Fruit fly (Drosophila melanogaster) whole organism, prepupa: Measurements from ENCODE around the gene Atox1.
A peak's percentile ranks its signal among the peaks of the same experiment; 100 is the strongest.

ENCODE experiments used
- CG10669 ChIP-seq: fragments of 200-800 bp; sonication (Bioruptor generic); optimal IDR thresholded peaks from 3 replicates; lab custom pipeline; 2018; ENCODE audit warnings: missing biosample characterization, mild to moderate bottlenecking, missing genetic modification characterization, moderate library complexity
- CG11294 ChIP-seq: fragments of 200-800 bp; sonication (Bioruptor generic); IDR thresholded peaks from 2 replicates; pipeline ENCODE4 v1.3.6; 2022; ENCODE audit warnings: missing biosample characterization, missing genetic modification characterization
- CG11762 ChIP-seq: fragments of 200-800 bp; sonication (Bioruptor generic); optimal IDR thresholded peaks from 3 replicates; lab custom pipeline; 2016; ENCODE audit warnings: missing biosample characterization, missing genetic modification characterization; ENCODE audit not compliant: insufficient read depth
- CG15336 ChIP-seq: fragments of 200-800 bp; sonication (Bioruptor generic); IDR thresholded peaks from 2 replicates; pipeline ENCODE4 v1.3.6; 2022; ENCODE audit warnings: missing biosample characterization, missing genetic modification characterization
- CG1621 ChIP-seq: fragments of 200-800 bp; sonication (Bioruptor generic); optimal IDR thresholded peaks from 3 replicates; lab custom pipeline; 2018; ENCODE audit warnings: missing biosample characterization, mild to moderate bottlenecking, missing genetic modification characterization
- CG16779 ChIP-seq: fragments of 200-800 bp; sonication (Bioruptor generic); optimal IDR thresholded peaks from 3 replicates; lab custom pipeline; 2017; ENCODE audit warnings: missing biosample characterization, mild to moderate bottlenecking, missing genetic modification characterization
- CG32006 ChIP-seq: fragments of 200-800 bp; sonication (Bioruptor generic); optimal IDR thresholded peaks from 3 replicates; lab custom pipeline; 2017; ENCODE audit warnings: missing biosample characterization, mild to moderate bottlenecking, missing genetic modification characterization
- CG34406 ChIP-seq: fragments of 200-800 bp; sonication (Bioruptor generic); optimal IDR thresholded peaks from 3 replicates; lab custom pipeline; 2016; ENCODE audit warnings: missing biosample characterization, missing genetic modification characterization
- CG3919 ChIP-seq: fragments of 200-800 bp; sonication (Bioruptor generic); optimal IDR thresholded peaks from 3 replicates; lab custom pipeline; 2016; ENCODE audit warnings: missing biosample characterization, missing genetic modification characterization
- CG4318 ChIP-seq: fragments of 200-800 bp; sonication (Bioruptor generic); optimal IDR thresholded peaks from 3 replicates; lab custom pipeline; 2017; ENCODE audit warnings: missing biosample characterization, mild to moderate bottlenecking, missing genetic modification characterization
- CG6276 ChIP-seq: fragments of 200-800 bp; sonication (Bioruptor generic); optimal IDR thresholded peaks from 2 replicates; lab custom pipeline; 2017; ENCODE audit warnings: missing biosample characterization, mild to moderate bottlenecking, missing genetic modification characterization
- CG6792 ChIP-seq: fragments of 200-800 bp; sonication (Bioruptor generic); optimal IDR thresholded peaks from 3 replicates; lab custom pipeline; 2016; ENCODE audit warnings: missing biosample characterization, missing genetic modification characterization
- CG6808 ChIP-seq: fragments of 200-800 bp; sonication (Bioruptor generic); optimal IDR thresholded peaks from 3 replicates; lab custom pipeline; 2017; ENCODE audit warnings: missing biosample characterization, missing genetic modification characterization, mild to moderate bottlenecking, moderate library complexity, missing genetic modification reagents
- CG7368 ChIP-seq: fragments of 200-800 bp; sonication (Bioruptor generic); optimal IDR thresholded peaks from 3 replicates; lab custom pipeline; 2016; ENCODE audit warnings: missing biosample characterization, missing genetic modification characterization
- CG8119 ChIP-seq: fragments of 200-800 bp; sonication (Bioruptor generic); IDR thresholded peaks from 3 replicates; pipeline ENCODE4 v1.3.6; 2022; ENCODE audit warnings: missing biosample characterization, missing genetic modification characterization
- CG8319 ChIP-seq: fragments of 200-800 bp; sonication (Bioruptor generic); optimal IDR thresholded peaks from 3 replicates; lab custom pipeline; 2016; ENCODE audit warnings: missing biosample characterization, missing genetic modification characterization
- CG8632 ChIP-seq: fragments of 200-800 bp; sonication (Bioruptor generic); optimal IDR thresholded peaks from 3 replicates; lab custom pipeline; 2016; ENCODE audit warnings: missing biosample characterization, missing genetic modification characterization
- CG9139 ChIP-seq: fragments of 200-800 bp; sonication (Bioruptor generic); optimal IDR thresholded peaks from 3 replicates; lab custom pipeline; 2017; ENCODE audit warnings: missing biosample characterization, mild to moderate bottlenecking, missing genetic modification characterization
- Eip75B ChIP-seq: fragments of 200-800 bp; sonication (Bioruptor generic); optimal IDR thresholded peaks from 3 replicates; lab custom pipeline; 2016; ENCODE audit warnings: missing biosample characterization, missing genetic modification characterization
- Eip78C ChIP-seq: fragments of 200-800 bp; sonication (Bioruptor generic); peaks from one replicate; lab custom pipeline; 2016; ENCODE audit warnings: missing biosample characterization, missing genetic modification characterization
- Eip93F ChIP-seq: fragments of 200-800 bp; sonication (Bioruptor generic); optimal IDR thresholded peaks from 2 replicates; lab custom pipeline; 2016; ENCODE audit warnings: missing biosample characterization, mild to moderate bottlenecking, missing genetic modification characterization
- Ets21C ChIP-seq: fragments of 200-800 bp; sonication (Bioruptor generic); optimal IDR thresholded peaks from 3 replicates; lab custom pipeline; 2016; ENCODE audit warnings: missing biosample characterization, missing genetic modification characterization
- Gug ChIP-seq: fragments of 200-800 bp; sonication (Bioruptor generic); IDR thresholded peaks from 2 replicates; pipeline ENCODE4 v1.3.6; 2022; ENCODE audit warnings: missing biosample characterization, missing genetic modification characterization
- Hr39 ChIP-seq: fragments of 200-800 bp; sonication (Bioruptor generic); optimal IDR thresholded peaks from 2 replicates; lab custom pipeline; 2016; ENCODE audit warnings: missing biosample characterization, missing genetic modification characterization
- Hr4 ChIP-seq: fragments of 200-800 bp; sonication (Bioruptor generic); optimal IDR thresholded peaks from 3 replicates; lab custom pipeline; 2016; ENCODE audit warnings: missing biosample characterization, missing genetic modification characterization
- Lpt ChIP-seq: fragments of 200-800 bp; sonication (Bioruptor generic); optimal IDR thresholded peaks from 3 replicates; lab custom pipeline; 2016; ENCODE audit warnings: missing biosample characterization, missing genetic modification characterization
- Met ChIP-seq: fragments of 200-800 bp; sonication (Bioruptor generic); optimal IDR thresholded peaks from 3 replicates; lab custom pipeline; 2016; ENCODE audit warnings: missing biosample characterization, missing genetic modification characterization
- OdsH ChIP-seq: fragments of 200-800 bp; sonication (Bioruptor generic); optimal IDR thresholded peaks from 3 replicates; lab custom pipeline; 2016; ENCODE audit warnings: missing biosample characterization, missing genetic modification characterization
- Smox ChIP-seq: fragments of 200-800 bp; sonication (Bioruptor generic); optimal IDR thresholded peaks from 3 replicates; lab custom pipeline; 2016; ENCODE audit warnings: missing biosample characterization, missing genetic modification characterization
- Sox14 ChIP-seq: fragments of 200-800 bp; sonication (Bioruptor generic); optimal IDR thresholded peaks from 3 replicates; lab custom pipeline; 2016; ENCODE audit warnings: missing biosample characterization, missing genetic modification characterization
- Sox15 ChIP-seq: fragments of 200-800 bp; sonication (Bioruptor generic); optimal IDR thresholded peaks from 3 replicates; lab custom pipeline; 2016; ENCODE audit warnings: missing biosample characterization, missing genetic modification characterization
- achi ChIP-seq: fragments of 200-800 bp; sonication (Bioruptor generic); optimal IDR thresholded peaks from 3 replicates; lab custom pipeline; 2016; ENCODE audit warnings: missing biosample characterization, missing genetic modification characterization
- acj6 ChIP-seq: fragments of 200-800 bp; sonication (Bioruptor generic); optimal IDR thresholded peaks from 3 replicates; lab custom pipeline; 2016; ENCODE audit warnings: missing biosample characterization, missing genetic modification characterization
- cyc ChIP-seq: fragments of 200-800 bp; sonication (Bioruptor generic); optimal IDR thresholded peaks from 3 replicates; lab custom pipeline; 2016; ENCODE audit warnings: missing biosample characterization, missing genetic modification characterization
- esn ChIP-seq: fragments of 200-800 bp; sonication (Bioruptor generic); optimal IDR thresholded peaks from 2 replicates; lab custom pipeline; 2016; ENCODE audit warnings: missing biosample characterization, mild to moderate bottlenecking, missing genetic modification characterization, moderate library complexity
- fd85E ChIP-seq: fragments of 200-800 bp; sonication (Bioruptor generic); optimal IDR thresholded peaks from 3 replicates; lab custom pipeline; 2016; ENCODE audit warnings: missing biosample characterization, missing genetic modification characterization
- lz ChIP-seq: fragments of 200-800 bp; sonication (Bioruptor generic); optimal IDR thresholded peaks from 3 replicates; lab custom pipeline; 2016; ENCODE audit warnings: missing biosample characterization, missing genetic modification characterization
- net ChIP-seq: fragments of 200-800 bp; sonication (Bioruptor generic); optimal IDR thresholded peaks from 3 replicates; lab custom pipeline; 2016; ENCODE audit warnings: missing biosample characterization, missing genetic modification characterization
- pdm3 ChIP-seq: fragments of 200-800 bp; sonication (Bioruptor generic); optimal IDR thresholded peaks from 3 replicates; lab custom pipeline; 2016; ENCODE audit warnings: missing biosample characterization, missing genetic modification characterization
- salr ChIP-seq, 2 experiments: fragments of 200-800 bp; sonication (Bioruptor generic); optimal IDR thresholded peaks; 3 replicates each; lab custom pipeline; 2016 to 2018; ENCODE audit warnings: missing biosample characterization in 2 of 2, missing genetic modification characterization in 2 of 2, mild to moderate bottlenecking in 1 of 2
- ss ChIP-seq, 2 experiments: fragments of 200-800 bp; sonication (Bioruptor generic); optimal IDR thresholded peaks; 2 replicates in 1 of 2; 3 replicates in 1 of 2; lab custom pipeline; 2017 to 2018; ENCODE audit warnings: mild to moderate bottlenecking in 2 of 2, missing biosample characterization in 2 of 2, missing genetic modification characterization in 2 of 2, moderate library complexity in 1 of 2
- svp ChIP-seq: fragments of 200-800 bp; sonication (Bioruptor generic); peaks from one replicate; lab custom pipeline; 2016; ENCODE audit warnings: missing biosample characterization, missing genetic modification characterization

Atox1 gene

DNA sequence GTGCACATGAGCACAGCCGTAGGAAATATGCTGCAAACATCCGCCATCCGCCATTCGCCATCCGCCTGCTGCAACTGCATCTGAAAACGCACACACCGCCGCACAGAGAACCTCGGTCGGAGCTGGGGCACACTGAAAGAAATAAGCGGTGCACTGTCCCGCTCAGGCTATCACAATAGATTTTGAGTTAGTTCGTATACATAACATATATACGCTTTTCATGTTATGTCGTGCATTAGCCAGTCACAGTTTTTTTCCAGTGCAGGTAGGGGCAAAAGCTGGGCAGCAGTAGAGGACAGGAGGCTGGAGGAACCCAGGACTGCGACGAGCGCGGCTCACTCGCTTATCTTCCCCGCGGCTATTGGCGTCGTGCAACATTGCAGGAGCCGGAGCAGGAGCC lies 46.4 kb upstream of the Atox1 start (continued):
- TF ChIP-seq Eip75B (GFP tag; lab: Kevin White, UChicago) (peak; percentile 59), net (GFP tag; lab: Kevin White, UChicago) (peak; percentile 15), Ets21C (GFP tag; lab: Kevin White, UChicago) (peak; percentile 33), lz (GFP tag; lab: Kevin White, UChicago) (peak; percentile 57), esn (GFP tag; lab: Kevin White, UChicago) (peak; percentile 74), Eip93F (GFP tag; lab: Kevin White, UChicago) (no peak), CG16779 (peak; percentile 25), acj6 (GFP tag; lab: Kevin White, UChicago) (peak; percentile 55), Sox15 (peak; percentile 16), svp (GFP tag; lab: Kevin White, UChicago) (peak; percentile 82), salr (GFP tag; optimal IDR thresholded peaks at IDR 0.05; lab: Kevin White, UChicago) (peak in 1 of 2 experiments; percentile 37), CG4318 (no peak), CG8119 (GFP tag; lab: Robert Waterston, UW) (0 out of 3 replicates have a peak, but pooled peaks have one; percentile 22), Sox14 (GFP tag; lab: Kevin White, UChicago) (peak; percentile 64), CG8319 (GFP tag; lab: Kevin White, UChicago) (no peak), CG7368 (GFP tag; lab: Kevin White, UChicago) (peak; percentile 34), CG11762 (GFP tag; lab: Kevin White, UChicago) (peak; percentile 16), ss (GFP tag; optimal IDR thresholded peaks at IDR 0.05; lab: Kevin White, UChicago) (peak; percentile 32 to 35), CG3919 (GFP tag; lab: Kevin White, UChicago) (peak; percentile 68), CG11294 (GFP tag; lab: Robert Waterston, UW) (no peak), CG10669 (GFP tag; lab: Kevin White, UChicago) (peak; percentile 51), Lpt (no peak), cyc (GFP tag; lab: Kevin White, UChicago) (peak; percentile 71), Gug (GFP tag; lab: Robert Waterston, UW) (no peak), OdsH (GFP tag; lab: Kevin White, UChicago) (peak; percentile 48), CG1621 (tag; lab: Kevin White, UChicago) (peak; percentile 53), Hr4 (GFP tag; lab: Kevin White, UChicago) (peak; percentile 6), CG9139 (GFP tag; lab: Kevin White, UChicago) (no peak), CG6792 (peak; percentile 44), fd85E (GFP tag; lab: Kevin White, UChicago) (no peak), CG6808 (GFP tag; lab: Kevin White, UChicago) (peak; percentile 46)
- TF ChIP-seq, all 60 proteins: peak for 45

DNA sequence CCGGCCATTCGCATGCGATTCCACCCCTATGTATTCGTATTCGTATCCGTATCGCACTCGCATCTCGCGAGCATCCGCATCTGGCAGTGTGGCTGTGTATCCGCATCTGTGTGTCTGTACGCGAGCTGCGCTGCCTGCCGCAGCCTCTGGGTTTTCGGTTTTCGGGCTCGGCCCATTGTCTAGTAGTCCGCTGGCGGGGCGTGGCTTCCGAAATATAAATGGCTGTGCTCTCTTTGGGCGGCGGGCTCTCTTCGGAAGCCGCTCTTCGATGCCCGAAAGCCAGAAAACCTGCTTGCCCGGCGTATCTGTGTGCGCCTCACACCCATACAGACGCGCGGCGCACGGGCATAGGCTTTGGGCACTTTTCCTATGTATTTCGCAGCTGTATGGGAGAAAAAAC lies 42.5 kb upstream of the Atox1 start:
- TF ChIP-seq Eip78C (GFP tag; lab: Kevin White, UChicago) (peak; percentile 46), Hr39 (GFP tag; lab: Kevin White, UChicago) (no peak), CG32006 (no peak), CG7368 (GFP tag; lab: Kevin White, UChicago) (no peak), CG6792 (no peak), achi (GFP tag; lab: Kevin White, UChicago) (no peak), ss (GFP tag; optimal IDR thresholded peaks at IDR 0.05; lab: Kevin White, UChicago) (peak in 1 of 2 experiments; percentile 3), Met (GFP tag; lab: Kevin White, UChicago) (no peak), Sox14 (GFP tag; lab: Kevin White, UChicago) (no peak), CG11762 (GFP tag; lab: Kevin White, UChicago) (no peak), CG6276 (GFP tag; lab: Kevin White, UChicago) (no peak), CG8119 (GFP tag; lab: Robert Waterston, UW) (peak; percentile 33; the same call in 2 of the 3 replicates), Eip93F (GFP tag; lab: Kevin White, UChicago) (no peak), CG8632 (GFP tag; lab: Kevin White, UChicago) (no peak), svp (GFP tag; lab: Kevin White, UChicago) (peak; percentile 6), CG4318 (no peak), pdm3 (GFP tag; lab: Kevin White, UChicago) (no peak), Smox (GFP tag; lab: Kevin White, UChicago) (no peak), CG3919 (GFP tag; lab: Kevin White, UChicago) (no peak), CG15336 (GFP tag; lab: Robert Waterston, UW) (no peak; the same call in 1 of the 2 replicates), CG34406 (GFP tag; lab: Kevin White, UChicago) (no peak), CG10669 (GFP tag; lab: Kevin White, UChicago) (no peak)
